In genomic region chrV:19113639-19114038, ce11 we compare ENCODE assay signal across 3 worm cellular contexts.
A peak's percentile ranks its signal among the peaks of the same experiment; 100 is the strongest.
TF ChIP-seq lines count a peak whose summit lies in the region.

No protein-coding gene starts in this region.

TF ChIP-seq in whole organism, L3 larva, 47 proteins besides CTCF, POLR2A, EP300 and RAD21:
- peak; percentile 53 for TF ChIP-seq ceh-28 (tag; optimal IDR thresholded peaks at IDR 0.05; lab: Kevin White, UChicago)

TF ChIP-seq in whole organism, late embryonic, 69 proteins besides CTCF, POLR2A, EP300 and RAD21:
- TF ChIP-seq ceh-48 (tag; optimal IDR thresholded peaks at IDR 0.05; lab: Kevin White, UChicago) = peak; percentile 62

TF ChIP-seq in whole organism, midembryonic, 9 proteins besides CTCF, POLR2A, EP300 and RAD21:
- peak; percentile 99 for TF ChIP-seq T22C8.4 (GFP tag; IDR thresholded peaks at IDR 0.05; lab: Robert Waterston, UW)
